Worm (Caenorhabditis elegans) whole organism, young adult: ENCODE results near the gene arrd-24.

ENCODE experiments used
- F22D6.2 ChIP-seq: sonication (generic microtip); optimal IDR thresholded peaks from 2 replicates; lab custom pipeline; 2016; ENCODE audit warnings: mild to moderate bottlenecking, missing genetic modification characterization, missing compliant biosample characterization
- F23B12.7 ChIP-seq: sonication (generic microtip); optimal IDR thresholded peaks from 2 replicates; lab custom pipeline; 2017; ENCODE audit warnings: missing genetic modification characterization, mild to moderate bottlenecking, missing compliant biosample characterization, antibody characterized with exemption, moderate library complexity; ENCODE audit not compliant: insufficient read depth
- F33H1.4 ChIP-seq: fragments of 200-800 bp; sonication (Bioruptor generic); IDR thresholded peaks from 2 replicates; pipeline ENCODE4 v1.3.6; 2022; ENCODE audit warnings: missing genetic modification reagents, missing genetic modification characterization, missing compliant biosample characterization
- F55B11.4 ChIP-seq: sonication (generic microtip); optimal IDR thresholded peaks from 2 replicates; lab custom pipeline; 2016; ENCODE audit warnings: missing compliant biosample characterization, missing genetic modification characterization, borderline replicate concordance; ENCODE audit not compliant: insufficient read depth
- T26A5.8 ChIP-seq: sonication (generic microtip); optimal IDR thresholded peaks from 2 replicates; lab custom pipeline; 2016; ENCODE audit warnings: missing genetic modification characterization, missing compliant biosample characterization
- Y53F4B.3 ChIP-seq: fragments of 200-800 bp; sonication (Bioruptor generic); IDR thresholded peaks from 2 replicates; pipeline ENCODE4 v1.3.6; 2022; ENCODE audit warnings: missing genetic modification reagents, missing genetic modification characterization, missing compliant biosample characterization
- ZK185.1 ChIP-seq: sonication (generic microtip); optimal IDR thresholded peaks from 2 replicates; lab custom pipeline; 2016; ENCODE audit warnings: mild to moderate bottlenecking, missing genetic modification characterization, missing compliant biosample characterization; ENCODE audit not compliant: poor library complexity, severe bottlenecking
- akir-1 ChIP-seq: fragments of 200-800 bp; sonication (Bioruptor generic); optimal IDR thresholded peaks from 2 replicates; lab custom pipeline; 2018; ENCODE audit warnings: mild to moderate bottlenecking, missing genetic modification characterization, moderate library complexity, missing compliant biosample characterization
- ama-1 ChIP-seq, 3 experiments: fragments of 150-350 bp in 1 of 3; sonication (generic microtip) in 2 of 3; optimal IDR thresholded peaks; 2 replicates each; lab custom pipeline; 2014 to 2018; ENCODE audit warnings: missing biosample characterization in 2 of 3, missing genetic modification characterization in 2 of 3, missing genetic modification reagents in 2 of 3
- aptf-2 ChIP-seq: fragments of 200-800 bp; sonication (Bioruptor generic); conservative IDR thresholded peaks from 2 replicates; pipeline ENCODE4 v1.3.6; 2022; ENCODE audit warnings: missing genetic modification reagents, missing genetic modification characterization, missing compliant biosample characterization
- atf-7 ChIP-seq: sonication (generic microtip); optimal IDR thresholded peaks from 2 replicates; lab custom pipeline; 2017; ENCODE audit warnings: mild to moderate bottlenecking, missing genetic modification characterization, missing compliant biosample characterization
- attf-3 ChIP-seq: fragments of 200-800 bp; sonication (Bioruptor generic); conservative IDR thresholded peaks from 2 replicates; pipeline ENCODE4 v1.3.6; 2022; ENCODE audit warnings: missing genetic modification reagents, missing genetic modification characterization, missing compliant biosample characterization
- attf-5 ChIP-seq: fragments of 200-800 bp; sonication (Bioruptor generic); optimal IDR thresholded peaks from 2 replicates; lab custom pipeline; 2018; ENCODE audit warnings: mild to moderate bottlenecking, missing genetic modification characterization, missing compliant biosample characterization
- attf-6 ChIP-seq: fragments of 200-800 bp; sonication (Bioruptor generic); IDR thresholded peaks from 2 replicates; pipeline ENCODE4 v1.3.6; 2022; ENCODE audit warnings: missing genetic modification reagents, missing genetic modification characterization, missing compliant biosample characterization
- ceh-27 ChIP-seq: fragments of 200-800 bp; sonication (Bioruptor generic); optimal IDR thresholded peaks from 2 replicates; lab custom pipeline; 2018; ENCODE audit warnings: mild to moderate bottlenecking, missing genetic modification characterization, moderate library complexity, missing compliant biosample characterization
- ceh-58 ChIP-seq: fragments of 200-800 bp; sonication (Bioruptor generic); IDR thresholded peaks from 2 replicates; pipeline ENCODE4 v1.3.6; 2022; ENCODE audit warnings: missing genetic modification characterization, missing compliant biosample characterization
- chd-7 ChIP-seq: sonication (generic microtip); optimal IDR thresholded peaks from 2 replicates; lab custom pipeline; 2016; ENCODE audit warnings: mild to moderate bottlenecking, missing genetic modification characterization, moderate library complexity, missing compliant biosample characterization
- die-1 ChIP-seq: sonication (generic microtip); optimal IDR thresholded peaks from 2 replicates; lab custom pipeline; 2016; ENCODE audit warnings: missing genotype, mild to moderate bottlenecking, missing genetic modification characterization, missing compliant biosample characterization
- dox-1 ChIP-seq: fragments of 200-800 bp; sonication (Bioruptor generic); IDR thresholded peaks from 2 replicates; pipeline ENCODE4 v1.3.6; 2022; ENCODE audit warnings: missing genetic modification reagents, missing genetic modification characterization, missing compliant biosample characterization
- egl-18 ChIP-seq: fragments of 200-800 bp; sonication (Bioruptor generic); IDR thresholded peaks from 2 replicates; pipeline ENCODE4 v1.3.6; 2022; ENCODE audit warnings: missing genetic modification reagents, missing genetic modification characterization, missing compliant biosample characterization
- hlh-26 ChIP-seq: fragments of 200-800 bp; sonication (Bioruptor generic); conservative IDR thresholded peaks from 2 replicates; pipeline ENCODE4 v1.3.6; 2022; ENCODE audit warnings: missing genetic modification reagents, missing genetic modification characterization, missing compliant biosample characterization
- hmg-1.2 ChIP-seq: fragments of 200-800 bp; sonication (Bioruptor generic); IDR thresholded peaks from 2 replicates; pipeline ENCODE4 v1.3.6; 2022; ENCODE audit warnings: missing genetic modification reagents, missing genetic modification characterization, missing compliant biosample characterization
- hrde-1 ChIP-seq: sonication (generic microtip); optimal IDR thresholded peaks from 2 replicates; lab custom pipeline; 2016; ENCODE audit warnings: missing genetic modification characterization, mild to moderate bottlenecking, missing compliant biosample characterization, moderate library complexity, missing genotype, missing genetic modification reagents, borderline replicate concordance
- lin-26 ChIP-seq: fragments of 200-800 bp; sonication (Bioruptor generic); IDR thresholded peaks from 2 replicates; pipeline ENCODE4 v1.3.6; 2022; ENCODE audit warnings: missing genetic modification reagents, missing genetic modification characterization, missing compliant biosample characterization
- lir-1 ChIP-seq: fragments of 200-800 bp; sonication (Bioruptor generic); conservative IDR thresholded peaks from 2 replicates; pipeline ENCODE4 v1.3.6; 2022; ENCODE audit warnings: missing genetic modification reagents, missing genetic modification characterization, missing compliant biosample characterization
- lsl-1 ChIP-seq: fragments of 200-800 bp; sonication (Bioruptor generic); optimal IDR thresholded peaks from 2 replicates; lab custom pipeline; 2018; ENCODE audit warnings: mild to moderate bottlenecking, missing genetic modification characterization, moderate library complexity, missing compliant biosample characterization
- madf-10 ChIP-seq: sonication (generic microtip); optimal IDR thresholded peaks from 2 replicates; lab custom pipeline; 2016; ENCODE audit warnings: mild to moderate bottlenecking, missing genetic modification characterization, missing compliant biosample characterization
- madf-8 ChIP-seq: fragments of 200-800 bp; sonication (Bioruptor generic); conservative IDR thresholded peaks from 2 replicates; pipeline ENCODE4 v1.3.6; 2022; ENCODE audit warnings: missing genetic modification reagents, missing genetic modification characterization, missing compliant biosample characterization
- mcd-1 ChIP-seq: fragments of 200-800 bp; sonication (Bioruptor generic); IDR thresholded peaks from 2 replicates; pipeline ENCODE4 v1.3.6; 2022; ENCODE audit warnings: missing genetic modification reagents, missing genetic modification characterization, missing compliant biosample characterization
- mes-4 ChIP-seq: sonication (generic microtip); optimal IDR thresholded peaks from 2 replicates; lab custom pipeline; 2016; ENCODE audit warnings: missing genotype, missing genetic modification characterization, missing compliant biosample characterization
- nfya-2 ChIP-seq: fragments of 200-800 bp; sonication (Bioruptor generic); IDR thresholded peaks from 2 replicates; pipeline ENCODE4 v1.3.6; 2022; ENCODE audit warnings: missing genetic modification reagents, missing genetic modification characterization, missing compliant biosample characterization
- nfyb-1 ChIP-seq: fragments of 200-800 bp; sonication (Bioruptor generic); IDR thresholded peaks from 2 replicates; pipeline ENCODE4 v1.3.6; 2022; ENCODE audit warnings: missing genetic modification reagents, missing genetic modification characterization, missing compliant biosample characterization
- nhr-120 ChIP-seq: fragments of 200-800 bp; sonication (Bioruptor generic); IDR thresholded peaks from 2 replicates; pipeline ENCODE4 v1.3.6; 2022; ENCODE audit warnings: missing genetic modification characterization, missing compliant biosample characterization
- pbrm-1 ChIP-seq: fragments of 200-800 bp; sonication (Bioruptor generic); IDR thresholded peaks from 2 replicates; pipeline ENCODE4 v1.3.6; 2022; ENCODE audit warnings: missing genetic modification reagents, missing genetic modification characterization, missing compliant biosample characterization
- pha-4 ChIP-seq: fragments of 150-350 bp; sonication (generic microtip); optimal IDR thresholded peaks from 2 replicates; lab custom pipeline; 2014; ENCODE audit warnings: missing biosample characterization, missing genetic modification reagents, missing genetic modification characterization
- rcor-1 ChIP-seq: fragments of 200-800 bp; sonication (Bioruptor generic); IDR thresholded peaks from 2 replicates; pipeline ENCODE4 v1.3.6; 2022; ENCODE audit warnings: missing genetic modification reagents, missing genetic modification characterization, missing compliant biosample characterization
- rec-8 ChIP-seq, 2 experiments: sonication (generic microtip); optimal IDR thresholded peaks; 2 replicates each; lab custom pipeline; 2016; ENCODE audit warnings: mild to moderate bottlenecking in 2 of 2, missing genetic modification characterization in 2 of 2, missing genetic modification reagents in 2 of 2, missing genotype in 2 of 2, missing biosample characterization in 1 of 2, missing compliant biosample characterization in 1 of 2, moderate library complexity in 1 of 2
- sdz-38 ChIP-seq: sonication (generic microtip); optimal IDR thresholded peaks from 2 replicates; lab custom pipeline; 2016; ENCODE audit warnings: missing genotype, missing genetic modification characterization, missing compliant biosample characterization
- sea-2 ChIP-seq: fragments of 200-800 bp; sonication (Bioruptor generic); IDR thresholded peaks from 2 replicates; pipeline ENCODE4 v1.3.6; 2022; ENCODE audit warnings: missing genetic modification characterization, missing compliant biosample characterization
- snpc-1.1 ChIP-seq: sonication (generic microtip); optimal IDR thresholded peaks from 2 replicates; lab custom pipeline; 2017; ENCODE audit warnings: missing genetic modification characterization, mild to moderate bottlenecking, missing compliant biosample characterization, antibody characterized with exemption, moderate library complexity, missing genotype, missing genetic modification reagents; ENCODE audit not compliant: insufficient read depth
- snpc-1.3 ChIP-seq: sonication (generic microtip); optimal IDR thresholded peaks from 2 replicates; lab custom pipeline; 2017; ENCODE audit warnings: missing genetic modification characterization, mild to moderate bottlenecking, missing compliant biosample characterization, antibody characterized with exemption, moderate library complexity, missing genotype, missing genetic modification reagents; ENCODE audit not compliant: insufficient read depth
- snpc-3.4 ChIP-seq: sonication (generic microtip); optimal IDR thresholded peaks from 2 replicates; lab custom pipeline; 2017; ENCODE audit warnings: missing genetic modification characterization, mild to moderate bottlenecking, missing compliant biosample characterization, antibody characterized with exemption, moderate library complexity, missing genotype, missing genetic modification reagents
- unc-62 ChIP-seq: fragments of 150-350 bp; optimal IDR thresholded peaks from 2 replicates; lab custom pipeline; 2014; ENCODE audit warnings: missing biosample characterization, missing genetic modification reagents, missing genetic modification characterization
- zfh-2 ChIP-seq: fragments of 200-800 bp; sonication (Bioruptor generic); conservative IDR thresholded peaks from 2 replicates; pipeline ENCODE4 v1.3.6; 2022; ENCODE audit warnings: missing genetic modification reagents, missing genetic modification characterization, missing compliant biosample characterization
- ztf-22 ChIP-seq: fragments of 200-800 bp; sonication (Bioruptor generic); optimal IDR thresholded peaks from 2 replicates; lab custom pipeline; 2018; ENCODE audit warnings: mild to moderate bottlenecking, missing genetic modification characterization, moderate library complexity, missing compliant biosample characterization
- ztf-26 ChIP-seq: sonication (generic microtip); optimal IDR thresholded peaks from 2 replicates; lab custom pipeline; 2017; ENCODE audit warnings: missing genetic modification characterization, missing compliant biosample characterization
- ztf-28 ChIP-seq: fragments of 200-800 bp; sonication (Bioruptor generic); IDR thresholded peaks from 2 replicates; pipeline ENCODE4 v1.3.6; 2022; ENCODE audit warnings: missing genetic modification reagents, missing genetic modification characterization, missing compliant biosample characterization
- ztf-3 ChIP-seq: fragments of 200-800 bp; sonication (Bioruptor generic); optimal IDR thresholded peaks from 2 replicates; lab custom pipeline; 2018; ENCODE audit warnings: mild to moderate bottlenecking, missing genetic modification characterization, missing compliant biosample characterization

arrd-24 gene

ce11 chrX:13945524-13945923 lies 34.8 kb downstream of the arrd-24 start (continued):
- TF ChIP-seq dox-1 (peak; percentile 53), attf-5 (peak; percentile 46), pbrm-1 (GFP tag; lab: Robert Waterston, UW) (no peak), lsl-1 (GFP tag; lab: Kevin White, UChicago) (no peak), ztf-26 (tag; lab: Kevin White, UChicago) (no peak), nfya-2 (GFP tag; lab: Robert Waterston, UW) (no peak), die-1 (tag; lab: Kevin White, UChicago) (no peak), ceh-58 (GFP tag; lab: Robert Waterston, UW) (no peak), mes-4 (tag; lab: Kevin White, UChicago) (no peak), ztf-22 (GFP tag; lab: Kevin White, UChicago) (no peak), chd-7 (tag; lab: Kevin White, UChicago) (no peak), hrde-1 (no peak), pha-4 (no peak), madf-10 (peak; percentile 41), unc-62 (no peak), nhr-120 (GFP tag; lab: Robert Waterston, UW) (no peak), mcd-1 (GFP tag; lab: Robert Waterston, UW) (peak; percentile 28; the same call in 1 of the 2 replicates), snpc-1.3 (tag; lab: Kevin White, UChicago) (no peak), zfh-2 (GFP tag; lab: Robert Waterston, UW) (peak; percentile 95), snpc-1.1 (no peak), hlh-26 (GFP tag; lab: Robert Waterston, UW) (no peak), Y53F4B.3 (GFP tag; lab: Robert Waterston, UW) (no peak), T26A5.8 (tag; lab: Kevin White, UChicago) (no peak), attf-3 (GFP tag; lab: Robert Waterston, UW) (no peak), ZK185.1 (no peak), snpc-3.4 (no peak), aptf-2 (GFP tag; lab: Robert Waterston, UW) (no peak), rec-8 (tag; optimal IDR thresholded peaks at IDR 0.05; lab: Kevin White, UChicago) (no peak), ztf-3 (GFP tag; lab: Kevin White, UChicago) (no peak), hmg-1.2 (GFP tag; lab: Robert Waterston, UW) (peak; percentile 46; the same call in 1 of the 2 replicates), F33H1.4 (GFP tag; lab: Robert Waterston, UW) (no peak), ceh-27 (GFP tag; lab: Kevin White, UChicago) (peak; percentile 67), madf-8 (no peak), ama-1 (optimal IDR thresholded peaks at IDR 0.05; lab: Kevin White, UChicago) (no peak), ama-1 (GFP tag; optimal IDR thresholded peaks at IDR 0.05; lab: Kevin White, UChicago) (no peak), egl-18 (GFP tag; lab: Robert Waterston, UW) (no peak), ztf-28 (no peak), F55B11.4 (tag; lab: Kevin White, UChicago) (no peak), akir-1 (no peak), sea-2 (GFP tag; lab: Robert Waterston, UW) (no peak), sdz-38 (tag; lab: Kevin White, UChicago) (no peak), rcor-1 (GFP tag; lab: Robert Waterston, UW) (no peak; the same call in 1 of the 2 replicates), atf-7 (tag; lab: Kevin White, UChicago) (no peak), nfyb-1 (GFP tag; lab: Robert Waterston, UW) (0 out of 2 replicates have a peak, but pooled peaks have one; percentile 67), lir-1 (GFP tag; lab: Robert Waterston, UW) (no peak), F23B12.7 (tag; lab: Kevin White, UChicago) (no peak), lin-26 (GFP tag; lab: Robert Waterston, UW) (no peak), F22D6.2 (no peak), attf-6 (GFP tag; lab: Robert Waterston, UW) (no peak)
